Fruit fly (Drosophila melanogaster): ENCODE measurements around the gene BG642312.
A peak's percentile ranks its signal among the peaks of the same experiment; 100 is the strongest.

BG642312 gene

dm6 chr3L:6184884-6185438, 48.2 kb downstream of the BG642312 start, which contains the start of the genes D19B and CG43293 (continued):
- TF ChIP-seq prd (optimal IDR thresholded peaks at IDR 0.05): no peak
- TF ChIP-seq prd (GFP tag; IDR thresholded peaks at IDR 0.05): peak; percentile 94
- peak; percentile 83 for TF ChIP-seq oc (tag; optimal IDR thresholded peaks at IDR 0.05)
- peak; percentile 73 for TF ChIP-seq Poxn (GFP tag; IDR thresholded peaks at IDR 0.05)
- peak; percentile 80 for TF ChIP-seq nom (GFP tag; optimal IDR thresholded peaks at IDR 0.05)
- peak; percentile 92 for TF ChIP-seq tin (GFP tag; optimal IDR thresholded peaks at IDR 0.05)
- TF ChIP-seq CrebB (tag; optimal IDR thresholded peaks at IDR 0.05): peak; percentile 81
- peak; percentile 88 for TF ChIP-seq CG13296 (GFP tag; optimal IDR thresholded peaks at IDR 0.05)
- TF ChIP-seq Taf1 (GFP tag; IDR thresholded peaks at IDR 0.05): peak; percentile 82
- peak; percentile 80 for TF ChIP-seq Asciz (GFP tag; optimal IDR thresholded peaks at IDR 0.05)
- TF ChIP-seq CG6765 (GFP tag; optimal IDR thresholded peaks at IDR 0.05): peak; percentile 81
- TF ChIP-seq CG8478 (optimal IDR thresholded peaks at IDR 0.05): peak; percentile 77
- peak; percentile 71 for TF ChIP-seq Fer2 (tag; optimal IDR thresholded peaks at IDR 0.05)
- TF ChIP-seq btn (GFP tag; optimal IDR thresholded peaks at IDR 0.05): peak; percentile 67
- TF ChIP-seq Med (GFP tag): peak; percentile 99
- TF ChIP-seq crc (GFP tag; optimal IDR thresholded peaks at IDR 0.05): peak; percentile 81
- TF ChIP-seq CG13287 (GFP tag; IDR thresholded peaks at IDR 0.05; ENCODE audit: partially characterized antibody): peak; percentile 79
- peak; percentile 72 for TF ChIP-seq CG13123 (GFP tag; optimal IDR thresholded peaks at IDR 0.05)
- peak; percentile 83 for TF ChIP-seq Camta (GFP tag; optimal IDR thresholded peaks at IDR 0.05)
- peak; percentile 100 for TF ChIP-seq CG12155 (GFP tag; optimal IDR thresholded peaks at IDR 0.05)
- no peak for TF ChIP-seq abd-A (tag; optimal IDR thresholded peaks at IDR 0.05)
- no peak for TF ChIP-seq gt (GFP tag; IDR thresholded peaks at IDR 0.05)
- TF ChIP-seq lov (optimal IDR thresholded peaks at IDR 0.05): no peak
- peak; percentile 71; the same call in 2 of the 3 replicates for TF ChIP-seq lov (GFP tag; IDR thresholded peaks at IDR 0.05)
- TF ChIP-seq jing (GFP tag; optimal IDR thresholded peaks at IDR 0.05): no peak
- TF ChIP-seq CG30020 (tag; optimal IDR thresholded peaks at IDR 0.05): peak; percentile 53
- TF ChIP-seq CG30403 (GFP tag; optimal IDR thresholded peaks at IDR 0.05): peak; percentile 92
- TF ChIP-seq Elba2 (GFP tag; optimal IDR thresholded peaks at IDR 0.05): peak; percentile 62
- TF ChIP-seq BEAF-32 (GFP tag; optimal IDR thresholded peaks at IDR 0.05): peak; percentile 43
- TF ChIP-seq lab (GFP tag; optimal IDR thresholded peaks at IDR 0.05): peak; percentile 93
- peak; percentile 97 for TF ChIP-seq chm (GFP tag; IDR thresholded peaks at IDR 0.05)
- peak; percentile 81 for TF ChIP-seq CG33213 (GFP tag; optimal IDR thresholded peaks at IDR 0.05)
- peak; percentile 90 for TF ChIP-seq ERR (GFP tag; optimal IDR thresholded peaks at IDR 0.05)
- no peak for TF ChIP-seq kni (GFP tag; optimal IDR thresholded peaks at IDR 0.05)
- no peak for TF ChIP-seq sqz (GFP tag; optimal IDR thresholded peaks at IDR 0.05)
- peak; percentile 89 for TF ChIP-seq Hr3 (GFP tag; optimal IDR thresholded peaks at IDR 0.05)
- peak; percentile 21 for TF ChIP-seq gfzf (GFP tag; optimal IDR thresholded peaks at IDR 0.05)
- peak; percentile 80 for TF ChIP-seq sug (tag; optimal IDR thresholded peaks at IDR 0.05)
- peak; percentile 75 for TF ChIP-seq tap (tag; optimal IDR thresholded peaks at IDR 0.05)
- no peak for TF ChIP-seq CG42726 (GFP tag; IDR thresholded peaks at IDR 0.05; ENCODE audit: partially characterized antibody)
- TF ChIP-seq hth (optimal IDR thresholded peaks at IDR 0.05): no peak
- peak; percentile 80 for TF ChIP-seq Adf1 (GFP tag; IDR thresholded peaks at IDR 0.05)
- no peak for TF ChIP-seq Dfd (GFP tag; optimal IDR thresholded peaks at IDR 0.05)
- peak; percentile 95 for TF ChIP-seq CG9932 (GFP tag; IDR thresholded peaks at IDR 0.05)
- peak; percentile 56 for TF ChIP-seq Mes4 (GFP tag; optimal IDR thresholded peaks at IDR 0.05)
- TF ChIP-seq pho (GFP tag; optimal IDR thresholded peaks at IDR 0.05): peak; percentile 85
- no peak for TF ChIP-seq sc (optimal IDR thresholded peaks at IDR 0.05)
- TF ChIP-seq sc (GFP tag; optimal IDR thresholded peaks at IDR 0.05): peak; percentile 65
- peak; percentile 92 for TF ChIP-seq gce (GFP tag; IDR thresholded peaks at IDR 0.05)
- TF ChIP-seq tna (GFP tag; IDR thresholded peaks at IDR 0.05; ENCODE audit: partially characterized antibody): peak; percentile 59; the same call in 1 of the 2 replicates
- peak; percentile 91 for TF ChIP-seq dysf (GFP tag; IDR thresholded peaks at IDR 0.05)
- peak; percentile 91 for TF ChIP-seq CG12942 (GFP tag; optimal IDR thresholded peaks at IDR 0.05)
